Worm (Caenorhabditis elegans) whole organism, early embryonic: ENCODE data around the gene F17C11.13.

Source experiments
- B0310.2 ChIP-seq: sonication (generic microtip); optimal IDR thresholded peaks from 2 replicates; lab custom pipeline; 2016; ENCODE audit warnings: mild to moderate bottlenecking, missing genetic modification characterization, missing compliant biosample characterization
- aly-1 ChIP-seq: sonication (generic microtip); optimal IDR thresholded peaks from 2 replicates; lab custom pipeline; 2016; ENCODE audit warnings: missing genetic modification characterization, missing compliant biosample characterization
- ama-1 ChIP-seq: fragments of 150-350 bp; optimal IDR thresholded peaks from 2 replicates; lab custom pipeline; 2014
- ceh-13 ChIP-seq: fragments of 200-800 bp; sonication (Bioruptor generic); optimal IDR thresholded peaks from 2 replicates; lab custom pipeline; 2018; ENCODE audit warnings: mild to moderate bottlenecking, missing genetic modification characterization, missing compliant biosample characterization
- ets-7 ChIP-seq: sonication (generic microtip); optimal IDR thresholded peaks from 2 replicates; lab custom pipeline; 2016; ENCODE audit warnings: missing genotype, missing genetic modification characterization, missing compliant biosample characterization
- hmg-4 ChIP-seq: fragments of 200-800 bp; sonication (Bioruptor generic); optimal IDR thresholded peaks from 2 replicates; lab custom pipeline; 2018; ENCODE audit warnings: mild to moderate bottlenecking, missing genetic modification characterization, missing compliant biosample characterization
- pes-1 ChIP-seq: fragments of 200-800 bp; sonication (Bioruptor generic); IDR thresholded peaks from 2 replicates; pipeline ENCODE4 v1.3.6; 2022; ENCODE audit warnings: missing genetic modification reagents, missing genetic modification characterization, missing compliant biosample characterization

DNA sequence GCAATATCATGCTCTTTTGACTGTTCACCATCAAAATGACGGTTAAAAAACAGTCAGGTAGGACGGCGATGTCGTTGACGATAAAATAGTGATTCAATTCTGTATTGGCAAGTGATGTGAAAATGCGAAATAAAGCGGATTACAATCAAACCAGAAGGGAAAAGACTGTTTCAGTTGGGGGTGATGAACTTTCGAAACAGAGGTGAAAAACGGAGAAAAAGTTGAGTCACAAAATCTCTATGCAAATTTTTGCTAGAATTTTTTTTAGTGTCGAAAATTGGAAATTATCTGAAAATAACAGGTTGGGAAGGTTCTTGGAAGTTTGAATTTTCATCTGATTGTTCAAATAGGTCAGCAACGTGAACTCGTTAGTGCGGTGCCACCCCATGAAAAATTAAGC is 34.0 kb upstream of the F17C11.13 start, which contains the start of gene nas-31:
- TF ChIP-seq ama-1 = no peak
- TF ChIP-seq B0310.2 = no peak
- TF ChIP-seq ets-7 = no peak
- no peak for TF ChIP-seq pes-1 (GFP tag; lab: Robert Waterston, UW)
- no peak for TF ChIP-seq hmg-4 (GFP tag; lab: Kevin White, UChicago)
- no peak for TF ChIP-seq ceh-13 (GFP tag; lab: Kevin White, UChicago)
- TF ChIP-seq aly-1 = no peak
